Fruit fly (Drosophila melanogaster): Measurements from ENCODE around the gene CG6015.
A peak's percentile ranks its signal among the peaks of the same experiment; 100 is the strongest.

The CG6015 gene

DNA sequence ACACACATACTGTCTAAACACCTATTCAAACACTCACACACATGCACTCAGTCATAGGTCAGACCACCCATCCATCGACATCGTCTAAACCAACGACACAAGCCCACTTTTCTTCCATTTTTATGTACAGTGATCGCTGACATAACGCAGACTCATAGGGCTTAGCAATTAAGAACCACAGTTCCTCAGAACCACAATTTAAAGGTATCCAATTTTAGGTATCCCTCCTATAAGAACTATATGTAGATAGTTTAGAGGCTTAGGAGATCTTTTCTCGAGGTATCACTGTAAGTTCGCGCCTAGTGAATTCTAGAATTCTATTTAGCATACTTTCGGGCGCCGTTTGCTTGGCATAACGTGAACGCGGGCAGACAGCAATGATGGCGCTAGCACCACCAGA lies 41.2 kb downstream of the CG6015 start (continued):
- TF ChIP-seq CG34406 (GFP tag; optimal IDR thresholded peaks at IDR 0.05) (peak; percentile 37), Lpt (GFP tag; optimal IDR thresholded peaks at IDR 0.05) (peak; percentile 29), Hr38 (GFP tag; optimal IDR thresholded peaks at IDR 0.05) (no peak), CG31627 (GFP tag; optimal IDR thresholded peaks at IDR 0.05) (peak; percentile 72), topi (GFP tag; optimal IDR thresholded peaks at IDR 0.05) (peak; percentile 52), CG8632 (GFP tag; optimal IDR thresholded peaks at IDR 0.05) (peak; percentile 24), dsx (GFP tag; optimal IDR thresholded peaks at IDR 0.05; ENCODE audit: poor library complexity, severe bottlenecking) (peak; percentile 52), Gug (GFP tag; IDR thresholded peaks at IDR 0.05) (peak; percentile 70; the same call in 1 of the 2 replicates), CG6792 (GFP tag; optimal IDR thresholded peaks at IDR 0.05) (peak; percentile 5), CG8319 (GFP tag; optimal IDR thresholded peaks at IDR 0.05) (peak; percentile 43), lz (GFP tag; optimal IDR thresholded peaks at IDR 0.05) (peak; percentile 13), CG3032 (tag; optimal IDR thresholded peaks at IDR 0.05) (peak; percentile 51), Eip93F (GFP tag; optimal IDR thresholded peaks at IDR 0.05) (no peak), CG6808 (GFP tag; optimal IDR thresholded peaks at IDR 0.05) (no peak), salr (GFP tag; optimal IDR thresholded peaks at IDR 0.05) (peak; percentile 34 to 46), acj6 (GFP tag; optimal IDR thresholded peaks at IDR 0.05) (peak; percentile 58), OdsH (GFP tag; optimal IDR thresholded peaks at IDR 0.05) (peak; percentile 79), Hr4 (GFP tag; optimal IDR thresholded peaks at IDR 0.05) (peak; percentile 89), Eip78C (GFP tag) (peak; percentile 91), achi (GFP tag; optimal IDR thresholded peaks at IDR 0.05) (peak; percentile 72), cyc (GFP tag; optimal IDR thresholded peaks at IDR 0.05) (peak; percentile 52), Sox14 (GFP tag; optimal IDR thresholded peaks at IDR 0.05) (peak; percentile 72), CG8119 (GFP tag; IDR thresholded peaks at IDR 0.05) (peak; percentile 80), Ets21C (GFP tag; optimal IDR thresholded peaks at IDR 0.05) (peak; percentile 12), CG11294 (GFP tag; IDR thresholded peaks at IDR 0.05) (peak; percentile 75), CG3919 (GFP tag; optimal IDR thresholded peaks at IDR 0.05) (peak; percentile 64), fd59A (GFP tag; optimal IDR thresholded peaks at IDR 0.05) (peak; percentile 24), pdm3 (GFP tag; optimal IDR thresholded peaks at IDR 0.05) (peak; percentile 75), CG7368 (GFP tag; optimal IDR thresholded peaks at IDR 0.05) (peak; percentile 24), Sox102F (GFP tag; optimal IDR thresholded peaks at IDR 0.05) (peak; percentile 17), ss (GFP tag; optimal IDR thresholded peaks at IDR 0.05) (peak in 1 of 2 experiments; percentile 11), CG11902 (GFP tag; optimal IDR thresholded peaks at IDR 0.05) (peak; percentile 52), CG10631 (GFP tag; optimal IDR thresholded peaks at IDR 0.05) (peak; percentile 47)

DNA sequence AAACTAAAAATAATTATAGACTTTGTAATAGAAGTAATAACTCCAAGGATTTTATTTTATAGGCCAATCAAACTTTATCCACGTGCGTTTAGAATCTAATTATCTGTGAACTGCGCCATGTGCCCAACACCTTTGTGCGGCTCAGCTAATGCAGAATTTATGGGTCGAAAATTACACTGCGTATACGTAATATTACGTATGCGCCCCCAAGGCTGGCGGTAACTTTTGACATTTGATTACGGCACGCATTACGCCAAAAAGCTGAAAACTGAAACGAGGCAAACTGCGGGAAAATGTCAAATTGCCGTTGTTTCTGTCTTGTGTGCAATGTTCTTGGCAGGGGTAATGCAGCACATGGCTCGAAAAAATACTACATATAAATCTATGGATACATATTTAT lies 42.5 kb downstream of the CG6015 start:
- TF ChIP-seq CG6276 (GFP tag; optimal IDR thresholded peaks at IDR 0.05), result no peak
- peak; percentile 64 for TF ChIP-seq svp (GFP tag)

DNA sequence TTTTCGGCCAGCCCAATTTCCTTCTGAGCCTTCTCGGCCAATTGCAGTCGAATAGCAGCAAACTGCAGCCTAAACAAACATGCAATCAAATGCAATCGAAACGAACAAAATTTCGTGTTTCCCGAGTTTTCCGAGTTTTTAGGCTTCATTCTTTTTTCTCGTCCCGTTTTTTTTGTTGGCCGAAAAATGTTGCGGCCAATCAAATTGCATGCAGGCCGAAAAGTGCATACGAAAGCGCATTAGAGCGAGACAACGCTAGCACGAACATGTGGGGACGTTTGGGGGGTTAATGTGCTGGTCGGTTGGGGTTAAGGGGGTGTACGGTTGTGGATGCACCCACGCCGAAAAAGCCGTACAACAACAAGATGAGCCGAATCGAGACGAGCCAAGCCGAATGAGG lies 44.3 kb downstream of the CG6015 start:
- TF ChIP-seq CG6163 (GFP tag; IDR thresholded peaks at IDR 0.05), result 0 out of 3 replicates have a peak, but pooled peaks have one; percentile 8
- TF ChIP-seq Met (GFP tag; optimal IDR thresholded peaks at IDR 0.05), result no peak
- TF ChIP-seq cyc (GFP tag; optimal IDR thresholded peaks at IDR 0.05), result no peak
- TF ChIP-seq CG6276 (GFP tag; optimal IDR thresholded peaks at IDR 0.05), result peak; percentile 53
- TF ChIP-seq dsx (GFP tag; optimal IDR thresholded peaks at IDR 0.05; ENCODE audit: poor library complexity, severe bottlenecking), result no peak
- TF ChIP-seq Ets96B (tag; optimal IDR thresholded peaks at IDR 0.05), result no peak
- TF ChIP-seq eg (GFP tag; IDR thresholded peaks at IDR 0.05), result peak; percentile 54; the same call in 2 of the 3 replicates
- TF ChIP-seq CG8119 (GFP tag; IDR thresholded peaks at IDR 0.05), result peak; percentile 62
- TF ChIP-seq Eip93F (GFP tag; optimal IDR thresholded peaks at IDR 0.05), result no peak
- TF ChIP-seq fd85E (GFP tag; optimal IDR thresholded peaks at IDR 0.05), result no peak

Measured in whole organism, prepupa.